Fruit fly (Drosophila melanogaster) whole organism, prepupa: ENCODE results near the gene St2.

Experiments used
- Blimp-1 ChIP-seq: fragments of 200-800 bp; sonication (Bioruptor generic); optimal IDR thresholded peaks from 3 replicates; lab custom pipeline; 2017; ENCODE audit warnings: missing biosample characterization, missing genetic modification characterization, mild to moderate bottlenecking, moderate library complexity, missing genetic modification reagents
- CG10631 ChIP-seq: fragments of 200-800 bp; sonication (Bioruptor generic); optimal IDR thresholded peaks from 2 replicates; lab custom pipeline; 2016; ENCODE audit warnings: missing biosample characterization, missing genetic modification characterization
- CG10669 ChIP-seq: fragments of 200-800 bp; sonication (Bioruptor generic); optimal IDR thresholded peaks from 3 replicates; lab custom pipeline; 2018; ENCODE audit warnings: missing biosample characterization, mild to moderate bottlenecking, missing genetic modification characterization, moderate library complexity
- CG11762 ChIP-seq: fragments of 200-800 bp; sonication (Bioruptor generic); optimal IDR thresholded peaks from 3 replicates; lab custom pipeline; 2016; ENCODE audit warnings: missing biosample characterization, missing genetic modification characterization; ENCODE audit not compliant: insufficient read depth
- CG11902 ChIP-seq: fragments of 200-800 bp; sonication (Bioruptor generic); optimal IDR thresholded peaks from 3 replicates; lab custom pipeline; 2016; ENCODE audit warnings: missing biosample characterization, missing genetic modification characterization
- CG15336 ChIP-seq: fragments of 200-800 bp; sonication (Bioruptor generic); IDR thresholded peaks from 2 replicates; pipeline ENCODE4 v1.3.6; 2022; ENCODE audit warnings: missing biosample characterization, missing genetic modification characterization
- CG1621 ChIP-seq: fragments of 200-800 bp; sonication (Bioruptor generic); optimal IDR thresholded peaks from 3 replicates; lab custom pipeline; 2018; ENCODE audit warnings: missing biosample characterization, mild to moderate bottlenecking, missing genetic modification characterization
- CG16779 ChIP-seq: fragments of 200-800 bp; sonication (Bioruptor generic); optimal IDR thresholded peaks from 3 replicates; lab custom pipeline; 2017; ENCODE audit warnings: missing biosample characterization, mild to moderate bottlenecking, missing genetic modification characterization
- CG3032 ChIP-seq: fragments of 200-800 bp; optimal IDR thresholded peaks from 2 replicates; lab custom pipeline; 2019; ENCODE audit warnings: missing biosample characterization, mild to moderate bottlenecking, missing genetic modification characterization, moderate library complexity
- CG31627 ChIP-seq: fragments of 200-800 bp; sonication (Bioruptor generic); optimal IDR thresholded peaks from 3 replicates; lab custom pipeline; 2016; ENCODE audit warnings: missing biosample characterization, missing genetic modification characterization
- CG32006 ChIP-seq: fragments of 200-800 bp; sonication (Bioruptor generic); optimal IDR thresholded peaks from 3 replicates; lab custom pipeline; 2017; ENCODE audit warnings: missing biosample characterization, mild to moderate bottlenecking, missing genetic modification characterization
- CG3919 ChIP-seq: fragments of 200-800 bp; sonication (Bioruptor generic); optimal IDR thresholded peaks from 3 replicates; lab custom pipeline; 2016; ENCODE audit warnings: missing biosample characterization, missing genetic modification characterization
- CG4318 ChIP-seq: fragments of 200-800 bp; sonication (Bioruptor generic); optimal IDR thresholded peaks from 3 replicates; lab custom pipeline; 2017; ENCODE audit warnings: missing biosample characterization, mild to moderate bottlenecking, missing genetic modification characterization
- CG6163 ChIP-seq: fragments of 200-800 bp; sonication (Bioruptor generic); IDR thresholded peaks from 3 replicates; pipeline ENCODE4 v1.3.6; 2022; ENCODE audit warnings: missing biosample characterization, missing genetic modification characterization
- CG6276 ChIP-seq: fragments of 200-800 bp; sonication (Bioruptor generic); optimal IDR thresholded peaks from 2 replicates; lab custom pipeline; 2017; ENCODE audit warnings: missing biosample characterization, mild to moderate bottlenecking, missing genetic modification characterization
- CG6792 ChIP-seq: fragments of 200-800 bp; sonication (Bioruptor generic); optimal IDR thresholded peaks from 3 replicates; lab custom pipeline; 2016; ENCODE audit warnings: missing biosample characterization, missing genetic modification characterization
- CG6808 ChIP-seq: fragments of 200-800 bp; sonication (Bioruptor generic); optimal IDR thresholded peaks from 3 replicates; lab custom pipeline; 2017; ENCODE audit warnings: missing biosample characterization, missing genetic modification characterization, mild to moderate bottlenecking, moderate library complexity, missing genetic modification reagents
- CG6854 ChIP-seq: fragments of 200-800 bp; sonication (Bioruptor generic); optimal IDR thresholded peaks from 2 replicates; lab custom pipeline; 2017; ENCODE audit warnings: missing biosample characterization, mild to moderate bottlenecking, missing genetic modification characterization
- CG7368 ChIP-seq: fragments of 200-800 bp; sonication (Bioruptor generic); optimal IDR thresholded peaks from 3 replicates; lab custom pipeline; 2016; ENCODE audit warnings: missing biosample characterization, missing genetic modification characterization
- CG8319 ChIP-seq: fragments of 200-800 bp; sonication (Bioruptor generic); optimal IDR thresholded peaks from 3 replicates; lab custom pipeline; 2016; ENCODE audit warnings: missing biosample characterization, missing genetic modification characterization
- CG8632 ChIP-seq: fragments of 200-800 bp; sonication (Bioruptor generic); optimal IDR thresholded peaks from 3 replicates; lab custom pipeline; 2016; ENCODE audit warnings: missing biosample characterization, missing genetic modification characterization
- CG9139 ChIP-seq: fragments of 200-800 bp; sonication (Bioruptor generic); optimal IDR thresholded peaks from 3 replicates; lab custom pipeline; 2017; ENCODE audit warnings: missing biosample characterization, mild to moderate bottlenecking, missing genetic modification characterization
- Eip75B ChIP-seq: fragments of 200-800 bp; sonication (Bioruptor generic); optimal IDR thresholded peaks from 3 replicates; lab custom pipeline; 2016; ENCODE audit warnings: missing biosample characterization, missing genetic modification characterization
- Eip78C ChIP-seq: fragments of 200-800 bp; sonication (Bioruptor generic); peaks from one replicate; lab custom pipeline; 2016; ENCODE audit warnings: missing biosample characterization, missing genetic modification characterization
- Eip93F ChIP-seq: fragments of 200-800 bp; sonication (Bioruptor generic); optimal IDR thresholded peaks from 2 replicates; lab custom pipeline; 2016; ENCODE audit warnings: missing biosample characterization, mild to moderate bottlenecking, missing genetic modification characterization
- Ets21C ChIP-seq: fragments of 200-800 bp; sonication (Bioruptor generic); optimal IDR thresholded peaks from 3 replicates; lab custom pipeline; 2016; ENCODE audit warnings: missing biosample characterization, missing genetic modification characterization
- Ets96B ChIP-seq: fragments of 200-800 bp; optimal IDR thresholded peaks from 2 replicates; lab custom pipeline; 2019; ENCODE audit warnings: missing biosample characterization, mild to moderate bottlenecking, missing genetic modification characterization, moderate library complexity
- Gug ChIP-seq: fragments of 200-800 bp; sonication (Bioruptor generic); IDR thresholded peaks from 2 replicates; pipeline ENCODE4 v1.3.6; 2022; ENCODE audit warnings: missing biosample characterization, missing genetic modification characterization
- Hr38 ChIP-seq: sonication (Bioruptor generic); optimal IDR thresholded peaks from 2 replicates; lab custom pipeline; 2016; ENCODE audit warnings: missing biosample characterization, missing genetic modification characterization
- Hr39 ChIP-seq: fragments of 200-800 bp; sonication (Bioruptor generic); optimal IDR thresholded peaks from 2 replicates; lab custom pipeline; 2016; ENCODE audit warnings: missing biosample characterization, missing genetic modification characterization
- Hr4 ChIP-seq: fragments of 200-800 bp; sonication (Bioruptor generic); optimal IDR thresholded peaks from 3 replicates; lab custom pipeline; 2016; ENCODE audit warnings: missing biosample characterization, missing genetic modification characterization
- Met ChIP-seq: fragments of 200-800 bp; sonication (Bioruptor generic); optimal IDR thresholded peaks from 3 replicates; lab custom pipeline; 2016; ENCODE audit warnings: missing biosample characterization, missing genetic modification characterization
- Smox ChIP-seq: fragments of 200-800 bp; sonication (Bioruptor generic); optimal IDR thresholded peaks from 3 replicates; lab custom pipeline; 2016; ENCODE audit warnings: missing biosample characterization, missing genetic modification characterization
- Sox102F ChIP-seq: fragments of 200-800 bp; sonication (Bioruptor generic); optimal IDR thresholded peaks from 2 replicates; lab custom pipeline; 2016; ENCODE audit warnings: missing biosample characterization, mild to moderate bottlenecking, missing genetic modification characterization
- Sox15 ChIP-seq: fragments of 200-800 bp; sonication (Bioruptor generic); optimal IDR thresholded peaks from 3 replicates; lab custom pipeline; 2016; ENCODE audit warnings: missing biosample characterization, missing genetic modification characterization
- achi ChIP-seq: fragments of 200-800 bp; sonication (Bioruptor generic); optimal IDR thresholded peaks from 3 replicates; lab custom pipeline; 2016; ENCODE audit warnings: missing biosample characterization, missing genetic modification characterization
- acj6 ChIP-seq: fragments of 200-800 bp; sonication (Bioruptor generic); optimal IDR thresholded peaks from 3 replicates; lab custom pipeline; 2016; ENCODE audit warnings: missing biosample characterization, missing genetic modification characterization
- cyc ChIP-seq: fragments of 200-800 bp; sonication (Bioruptor generic); optimal IDR thresholded peaks from 3 replicates; lab custom pipeline; 2016; ENCODE audit warnings: missing biosample characterization, missing genetic modification characterization
- dac ChIP-seq: fragments of 200-800 bp; sonication (Bioruptor generic); optimal IDR thresholded peaks from 2 replicates; lab custom pipeline; 2017; ENCODE audit warnings: missing biosample characterization, mild to moderate bottlenecking, missing genetic modification characterization
- dsx ChIP-seq: fragments of 200-800 bp; optimal IDR thresholded peaks from 3 replicates; lab custom pipeline; 2019; ENCODE audit warnings: missing biosample characterization, mild to moderate bottlenecking, missing genetic modification characterization, moderate library complexity; ENCODE audit not compliant: poor library complexity, severe bottlenecking
- eg ChIP-seq: fragments of 200-800 bp; sonication (Bioruptor generic); IDR thresholded peaks from 3 replicates; pipeline ENCODE4 v1.3.6; 2022; ENCODE audit warnings: missing biosample characterization, missing genetic modification characterization
- esn ChIP-seq: fragments of 200-800 bp; sonication (Bioruptor generic); optimal IDR thresholded peaks from 2 replicates; lab custom pipeline; 2016; ENCODE audit warnings: missing biosample characterization, mild to moderate bottlenecking, missing genetic modification characterization, moderate library complexity
- fd59A ChIP-seq: fragments of 200-800 bp; sonication (Bioruptor generic); optimal IDR thresholded peaks from 2 replicates; lab custom pipeline; 2017; ENCODE audit warnings: missing biosample characterization, mild to moderate bottlenecking, missing genetic modification characterization, missing genetic modification reagents
- fd85E ChIP-seq: fragments of 200-800 bp; sonication (Bioruptor generic); optimal IDR thresholded peaks from 3 replicates; lab custom pipeline; 2016; ENCODE audit warnings: missing biosample characterization, missing genetic modification characterization
- fkh ChIP-seq: fragments of 200-800 bp; sonication (Bioruptor generic); optimal IDR thresholded peaks from 3 replicates; lab custom pipeline; 2017; ENCODE audit warnings: missing biosample characterization, mild to moderate bottlenecking, missing genetic modification characterization, moderate library complexity
- lz ChIP-seq: fragments of 200-800 bp; sonication (Bioruptor generic); optimal IDR thresholded peaks from 3 replicates; lab custom pipeline; 2016; ENCODE audit warnings: missing biosample characterization, missing genetic modification characterization
- spab ChIP-seq: fragments of 200-800 bp; sonication (Bioruptor generic); optimal IDR thresholded peaks from 2 replicates; lab custom pipeline; 2017; ENCODE audit warnings: missing biosample characterization, mild to moderate bottlenecking, missing genetic modification characterization, missing genetic modification reagents
- svp ChIP-seq: fragments of 200-800 bp; sonication (Bioruptor generic); peaks from one replicate; lab custom pipeline; 2016; ENCODE audit warnings: missing biosample characterization, missing genetic modification characterization

The St2 gene

dm6 chr3R:9240554-9240953 is 11.1 kb upstream of the St2 start, which contains the start of gene D1:
Gene D1 (minus strand): TSS chr3R:9240654.
- no peak for TF ChIP-seq CG3032 (tag; lab: Kevin White, UChicago)
- no peak for TF ChIP-seq CG6792 (GFP tag; lab: Kevin White, UChicago)
- no peak for TF ChIP-seq Ets96B
- no peak for TF ChIP-seq CG11902 (GFP tag; lab: Kevin White, UChicago)
- TF ChIP-seq Hr4 (GFP tag; lab: Kevin White, UChicago): no peak
- TF ChIP-seq CG16779 (tag; lab: Kevin White, UChicago): no peak
- no peak for TF ChIP-seq eg (GFP tag; lab: Robert Waterston, UW)
- no peak for TF ChIP-seq CG8319 (GFP tag; lab: Kevin White, UChicago)
- TF ChIP-seq dsx (GFP tag; lab: Kevin White, UChicago): no peak
- no peak for TF ChIP-seq lz
- TF ChIP-seq, all 60 proteins: peak for 0

dm6 chr3R:9245576-9246200 is 6.0 kb upstream of the St2 start, which contains the start of gene Vps15:
Gene Vps15 (minus strand): TSS chr3R:9245869.
- TF ChIP-seq Smox (GFP tag; lab: Kevin White, UChicago): peak; percentile 74
- no peak for TF ChIP-seq fd59A (GFP tag; lab: Kevin White, UChicago)
- peak; percentile 59 for TF ChIP-seq CG31627 (GFP tag; lab: Kevin White, UChicago)
- TF ChIP-seq fd85E (GFP tag; lab: Kevin White, UChicago): no peak
- peak; percentile 46 for TF ChIP-seq Gug (GFP tag; lab: Robert Waterston, UW)
- peak; percentile 65 for TF ChIP-seq CG10631 (GFP tag; lab: Kevin White, UChicago)
- TF ChIP-seq Sox102F (GFP tag; lab: Kevin White, UChicago): peak; percentile 67
- TF ChIP-seq dac: no peak
- peak; percentile 78 for TF ChIP-seq eg (GFP tag; lab: Robert Waterston, UW)
- peak; percentile 66 for TF ChIP-seq lz
- TF ChIP-seq CG32006: peak; percentile 21
- TF ChIP-seq spab (GFP tag; lab: Kevin White, UChicago): no peak
- no peak for TF ChIP-seq CG16779 (tag; lab: Kevin White, UChicago)
- TF ChIP-seq svp (GFP tag; lab: Kevin White, UChicago): peak; percentile 91
- TF ChIP-seq dsx (GFP tag; lab: Kevin White, UChicago): peak; percentile 74
- no peak for TF ChIP-seq Blimp-1 (GFP tag; lab: Kevin White, UChicago)
- TF ChIP-seq Eip93F: no peak
- no peak for TF ChIP-seq CG11902 (GFP tag; lab: Kevin White, UChicago)
- peak; percentile 43 for TF ChIP-seq CG6792 (GFP tag; lab: Kevin White, UChicago)
- TF ChIP-seq cyc (GFP tag; lab: Kevin White, UChicago): peak; percentile 54
- TF ChIP-seq CG9139 (GFP tag; lab: Kevin White, UChicago): no peak
- peak; percentile 65 for TF ChIP-seq Eip75B (GFP tag; lab: Kevin White, UChicago)
- TF ChIP-seq achi: peak; percentile 69
- TF ChIP-seq CG4318 (GFP tag; lab: Kevin White, UChicago): no peak
- TF ChIP-seq CG1621 (tag; lab: Kevin White, UChicago): no peak
- TF ChIP-seq CG6276: no peak
- peak; percentile 69 for TF ChIP-seq acj6 (GFP tag; lab: Kevin White, UChicago)
- TF ChIP-seq Hr39 (GFP tag; lab: Kevin White, UChicago): peak; percentile 53
- TF ChIP-seq esn (GFP tag; lab: Kevin White, UChicago): peak; percentile 75
- TF ChIP-seq CG6854: no peak
- TF ChIP-seq CG6163 (GFP tag; lab: Robert Waterston, UW): peak; percentile 73
- peak; percentile 89 for TF ChIP-seq Eip78C
- TF ChIP-seq CG15336 (GFP tag; lab: Robert Waterston, UW): 0 out of 2 replicates have a peak, but pooled peaks have one; percentile 43
- TF ChIP-seq CG8632 (GFP tag; lab: Kevin White, UChicago): peak; percentile 61
- TF ChIP-seq CG10669 (GFP tag; lab: Kevin White, UChicago): peak; percentile 56
- peak; percentile 62 for TF ChIP-seq CG3919 (GFP tag; lab: Kevin White, UChicago)
- peak; percentile 53 for TF ChIP-seq Ets21C (GFP tag; lab: Kevin White, UChicago)
- TF ChIP-seq Met (GFP tag; lab: Kevin White, UChicago): peak; percentile 65
- peak; percentile 77 for TF ChIP-seq Ets96B
- no peak for TF ChIP-seq fkh
- peak; percentile 42 for TF ChIP-seq CG6808
- no peak for TF ChIP-seq CG11762 (GFP tag; lab: Kevin White, UChicago)
- no peak for TF ChIP-seq Hr38 (GFP tag; lab: Kevin White, UChicago)
- TF ChIP-seq Sox15: peak; percentile 5
- peak; percentile 47 for TF ChIP-seq CG7368
